Fruit fly (Drosophila melanogaster) whole organism: ENCODE results near the gene thoc6.

Source experiments
- CG8478 ChIP-seq: fragments of >200 bp; optimal IDR thresholded peaks from 2 replicates; lab custom pipeline; 2018; ENCODE audit warnings: inconsistent platforms
- psq ChIP-seq: fragments of >200 bp; optimal IDR thresholded peaks from 2 replicates; lab custom pipeline; 2017
- usp ChIP-seq: fragments of >200 bp; optimal IDR thresholded peaks from 2 replicates; lab custom pipeline; 2017; ENCODE audit warnings: missing biosample characterization, missing genetic modification characterization, mixed read lengths

DNA sequence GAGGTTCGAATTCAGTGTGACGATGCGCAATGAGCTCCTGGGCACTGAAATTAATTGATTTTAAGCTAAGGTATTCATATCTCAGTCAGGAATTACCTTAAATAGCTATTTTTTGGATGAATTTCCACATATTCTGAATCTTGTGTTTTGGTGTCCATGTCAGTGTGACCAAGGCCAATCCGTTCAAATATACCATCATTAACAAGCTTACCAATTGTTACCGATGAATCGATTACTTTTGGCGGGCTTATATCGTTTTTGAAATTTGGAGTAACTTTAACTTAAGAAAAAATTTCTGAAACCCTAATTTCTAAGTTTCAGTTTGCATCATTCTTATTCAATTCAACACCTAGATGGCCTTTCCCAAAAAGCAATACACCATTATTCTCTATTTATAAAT is 12.4 kb upstream of the thoc6 start, which contains the start of gene Tsen54:
- TF ChIP-seq usp (GFP tag; lab: Kevin White, UChicago) (no peak), CG8478 (lab: Kevin White, UChicago) (no peak), psq (no peak)
